Fruit fly (Drosophila melanogaster) whole organism, adult: ENCODE results near the gene CG18558.
A peak's percentile ranks its signal among the peaks of the same experiment; 100 is the strongest.

ENCODE experiments used
- CG11617 ChIP-seq: fragments of 200-800 bp; sonication (Bioruptor generic); optimal IDR thresholded peaks from 2 replicates; lab custom pipeline; 2017; ENCODE audit warnings: mild to moderate bottlenecking, missing biosample characterization, missing genetic modification reagents, missing genetic modification characterization
- CG12768 ChIP-seq: fragments of 200-800 bp; sonication (Bioruptor generic); optimal IDR thresholded peaks from 2 replicates; lab custom pipeline; 2017; ENCODE audit warnings: missing biosample characterization, missing genetic modification characterization, mild to moderate bottlenecking, moderate library complexity, missing genetic modification reagents
- CG14711 ChIP-seq: fragments of 200-800 bp; sonication (Bioruptor generic); optimal IDR thresholded peaks from 2 replicates; lab custom pipeline; 2018; ENCODE audit warnings: missing biosample characterization, mild to moderate bottlenecking, missing genetic modification characterization, moderate library complexity
- CG1620 ChIP-seq: fragments of 200-800 bp; sonication (Bioruptor generic); optimal IDR thresholded peaks from 2 replicates; lab custom pipeline; 2016; ENCODE audit warnings: missing biosample characterization, missing genetic modification characterization
- CG33017 ChIP-seq: fragments of 200-800 bp; sonication (Bioruptor generic); optimal IDR thresholded peaks from 2 replicates; lab custom pipeline; 2018; ENCODE audit warnings: missing biosample characterization, mild to moderate bottlenecking, missing genetic modification characterization, moderate library complexity
- CG5204 ChIP-seq: fragments of 200-800 bp; sonication (Bioruptor generic); optimal IDR thresholded peaks from 2 replicates; lab custom pipeline; 2016; ENCODE audit warnings: missing biosample characterization, missing genetic modification characterization
- CG7045 ChIP-seq: fragments of 200-800 bp; sonication (Bioruptor generic); optimal IDR thresholded peaks from 2 replicates; lab custom pipeline; 2017; ENCODE audit warnings: missing biosample characterization, mild to moderate bottlenecking, missing genetic modification characterization
- CG7101 ChIP-seq: fragments of 200-800 bp; sonication (Bioruptor generic); optimal IDR thresholded peaks from 2 replicates; lab custom pipeline; 2018; ENCODE audit warnings: missing biosample characterization, mild to moderate bottlenecking, missing genetic modification characterization, moderate library complexity
- Clk ChIP-seq: fragments of 200-800 bp; sonication (Bioruptor generic); optimal IDR thresholded peaks from 2 replicates; lab custom pipeline; 2017; ENCODE audit warnings: missing biosample characterization, missing genetic modification characterization
- Crg-1 ChIP-seq: fragments of 200-800 bp; sonication (Bioruptor generic); optimal IDR thresholded peaks from 2 replicates; lab custom pipeline; 2016; ENCODE audit warnings: missing biosample characterization, missing genetic modification characterization
- Hr96 ChIP-seq: fragments of 200-800 bp; sonication (Bioruptor generic); optimal IDR thresholded peaks from 2 replicates; lab custom pipeline; 2016; ENCODE audit warnings: missing biosample characterization, missing genetic modification characterization
- Mnt ChIP-seq: fragments of 200-800 bp; sonication (Bioruptor generic); optimal IDR thresholded peaks from 2 replicates; lab custom pipeline; 2016; ENCODE audit warnings: missing biosample characterization, mild to moderate bottlenecking, missing genetic modification characterization
- bab1 ChIP-seq: fragments of 200-800 bp; sonication (Bioruptor generic); optimal IDR thresholded peaks from 3 replicates; lab custom pipeline; 2019; ENCODE audit warnings: missing biosample characterization, mild to moderate bottlenecking, missing genetic modification characterization, moderate library complexity
- cic ChIP-seq: fragments of 200-800 bp; sonication (Bioruptor generic); optimal IDR thresholded peaks from 2 replicates; lab custom pipeline; 2017; ENCODE audit warnings: missing biosample characterization, mild to moderate bottlenecking, missing genetic modification characterization, moderate library complexity
- cnc ChIP-seq, 2 experiments: fragments of >200 bp; optimal IDR thresholded peaks; 2 replicates each; lab custom pipeline; 2017
- kay ChIP-seq: fragments of 200-800 bp; sonication (Bioruptor generic); peaks from one replicate; lab custom pipeline; 2016; ENCODE audit warnings: missing biosample characterization, missing genetic modification characterization, borderline replicate concordance
- ovo ChIP-seq: fragments of 200-800 bp; sonication (Bioruptor generic); optimal IDR thresholded peaks from 2 replicates; lab custom pipeline; 2016; ENCODE audit warnings: missing biosample characterization, missing genetic modification characterization
- pad ChIP-seq: fragments of 200-800 bp; sonication (Bioruptor generic); optimal IDR thresholded peaks from 3 replicates; lab custom pipeline; 2017; ENCODE audit warnings: missing biosample characterization, missing genetic modification characterization, mild to moderate bottlenecking, moderate library complexity, missing genetic modification reagents
- tj ChIP-seq: fragments of 200-800 bp; sonication (Bioruptor generic); optimal IDR thresholded peaks from 3 replicates; lab custom pipeline; 2017; ENCODE audit warnings: missing biosample characterization, mild to moderate bottlenecking, missing genetic modification characterization, moderate library complexity
- toe ChIP-seq: fragments of 200-800 bp; sonication (Bioruptor generic); optimal IDR thresholded peaks from 2 replicates; lab custom pipeline; 2016; ENCODE audit warnings: missing biosample characterization, missing genetic modification characterization

The CG18558 gene

dm6 chr2L:2861885-2862620, 17.7 kb upstream of the CG18558 start:
- TF ChIP-seq Crg-1 (GFP tag; lab: Kevin White, UChicago) (no peak), pad (GFP tag; lab: Kevin White, UChicago) (no peak), ovo (no peak), Clk (GFP tag; lab: Kevin White, UChicago) (no peak), tj (peak; percentile 70), CG33017 (tag; lab: Kevin White, UChicago) (peak; percentile 3), toe (GFP tag; lab: Kevin White, UChicago) (no peak), bab1 (GFP tag; lab: Kevin White, UChicago) (peak; percentile 9), CG7045 (GFP tag; lab: Kevin White, UChicago) (no peak), cnc (optimal IDR thresholded peaks at IDR 0.05; lab: Kevin White, UChicago) (no peak), CG1620 (GFP tag; lab: Kevin White, UChicago) (no peak), CG11617 (GFP tag; lab: Kevin White, UChicago) (no peak), kay (GFP tag; lab: Kevin White, UChicago) (peak; percentile 30), Mnt (peak; percentile 43), cic (peak; percentile 49), Hr96 (GFP tag; lab: Kevin White, UChicago) (no peak), CG12768 (no peak)

dm6 chr2L:2861140-2861884, 17.0 kb upstream of the CG18558 start:
- no peak for TF ChIP-seq CG1620 (GFP tag; lab: Kevin White, UChicago)
- no peak for TF ChIP-seq Clk (GFP tag; lab: Kevin White, UChicago)
- no peak for TF ChIP-seq Crg-1 (GFP tag; lab: Kevin White, UChicago)
- TF ChIP-seq CG14711: no peak
- TF ChIP-seq CG7101 (tag; lab: Kevin White, UChicago): no peak
- TF ChIP-seq Hr96 (GFP tag; lab: Kevin White, UChicago): no peak
- TF ChIP-seq CG12768: peak; percentile 61
- TF ChIP-seq ovo: no peak
- no peak for TF ChIP-seq tj
- no peak for TF ChIP-seq toe (GFP tag; lab: Kevin White, UChicago)
- TF ChIP-seq kay (GFP tag; lab: Kevin White, UChicago): peak; percentile 68
- no peak for TF ChIP-seq cnc (optimal IDR thresholded peaks at IDR 0.05; lab: Kevin White, UChicago)
- no peak for TF ChIP-seq Mnt
- TF ChIP-seq cic: peak; percentile 38

DNA sequence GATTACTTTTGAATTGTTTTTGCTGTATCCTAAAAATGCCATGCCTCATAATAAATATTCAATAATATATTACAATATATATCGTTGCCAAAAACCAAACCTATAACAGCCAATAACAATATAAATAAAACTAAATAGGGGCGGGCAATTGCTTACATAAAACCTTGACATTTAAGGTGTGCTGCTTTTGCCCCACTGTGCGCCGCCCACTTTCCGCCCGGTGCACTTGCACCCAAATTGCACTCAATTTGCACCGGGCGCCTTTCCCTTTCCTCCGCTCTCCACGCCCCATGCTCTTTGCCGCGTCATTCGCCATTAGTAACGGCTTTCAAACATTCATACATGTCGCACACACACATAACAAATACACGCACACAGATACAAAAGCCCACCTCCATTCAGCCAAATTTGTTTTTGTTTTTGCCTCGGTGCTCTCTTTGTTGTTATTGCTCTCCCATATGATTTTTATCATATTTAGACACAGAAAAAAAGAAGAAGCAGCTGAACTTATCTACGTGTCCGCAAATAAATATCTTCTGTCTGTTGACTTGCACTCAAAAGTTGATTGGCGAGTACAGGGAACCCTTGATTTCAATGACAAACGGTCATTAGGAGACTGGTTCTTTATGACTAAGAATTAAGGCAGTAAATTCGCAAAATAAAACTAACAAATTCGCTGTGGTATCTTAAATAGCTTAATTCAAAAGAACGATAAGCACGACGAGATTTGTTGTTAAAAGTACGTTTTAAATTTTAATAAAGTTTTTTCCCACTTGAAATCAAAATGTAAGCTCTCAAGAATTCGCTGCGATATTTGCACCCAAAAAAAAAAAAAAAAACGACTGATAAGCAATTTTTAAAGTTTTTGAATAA, 13.8 kb upstream of the CG18558 start:
- TF ChIP-seq cnc (optimal IDR thresholded peaks at IDR 0.05; lab: Kevin White, UChicago) (peak in 1 of 2 experiments; percentile 62), CG7045 (GFP tag; lab: Kevin White, UChicago) (peak; percentile 51), toe (GFP tag; lab: Kevin White, UChicago) (peak; percentile 1), CG33017 (tag; lab: Kevin White, UChicago) (no peak), Crg-1 (GFP tag; lab: Kevin White, UChicago) (peak; percentile 36), Clk (GFP tag; lab: Kevin White, UChicago) (no peak), kay (GFP tag; lab: Kevin White, UChicago) (peak; percentile 99), CG11617 (GFP tag; lab: Kevin White, UChicago) (peak; percentile 65), cic (peak; percentile 94), Hr96 (GFP tag; lab: Kevin White, UChicago) (peak; percentile 98), pad (GFP tag; lab: Kevin White, UChicago) (peak; percentile 30), Mnt (peak; percentile 18), CG14711 (peak; percentile 10), tj (peak; percentile 38), CG7101 (tag; lab: Kevin White, UChicago) (peak; percentile 15), CG1620 (GFP tag; lab: Kevin White, UChicago) (no peak), ovo (peak; percentile 89), bab1 (GFP tag; lab: Kevin White, UChicago) (no peak), CG12768 (peak; percentile 34), CG5204 (GFP tag; lab: Kevin White, UChicago) (peak; percentile 40)

DNA sequence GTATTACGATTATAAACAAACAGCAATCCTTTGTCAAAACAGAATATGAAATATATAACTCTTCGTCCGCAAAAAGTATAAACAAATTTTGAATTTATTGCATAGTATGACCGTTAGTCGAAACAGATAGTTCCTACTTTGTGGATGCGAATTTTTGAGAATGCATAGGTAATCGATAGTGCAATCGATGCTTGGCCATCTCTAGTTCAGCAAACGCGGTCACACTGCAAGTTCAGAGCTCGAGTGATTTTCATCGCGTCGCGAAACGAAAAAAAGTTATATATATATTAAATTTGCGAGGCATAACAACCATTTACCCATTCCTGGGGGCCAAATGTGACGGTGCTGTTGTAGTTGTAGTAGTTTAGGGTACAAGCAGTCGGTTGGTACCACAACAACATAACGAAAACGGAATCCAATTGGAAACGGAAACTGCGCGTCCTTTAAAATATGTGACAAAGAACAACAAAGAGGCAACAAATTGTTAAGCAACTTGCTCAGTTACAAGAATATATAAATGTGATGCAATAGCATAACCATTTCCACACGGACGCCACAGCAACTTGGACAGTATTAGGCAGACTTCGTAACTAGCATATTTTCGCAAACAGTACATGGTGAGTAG, 12.8 kb upstream of the CG18558 start, which contains the start of gene CG2991:
CG2991 (plus strand) TSS at position 205 of the 625 bp plus-strand sequence.
- TF ChIP-seq Hr96 (GFP tag; lab: Kevin White, UChicago): no peak
- no peak for TF ChIP-seq pad (GFP tag; lab: Kevin White, UChicago)
- TF ChIP-seq kay (GFP tag; lab: Kevin White, UChicago): no peak
- TF ChIP-seq Crg-1 (GFP tag; lab: Kevin White, UChicago): peak; percentile 15
- no peak for TF ChIP-seq tj
- peak; percentile 55 for TF ChIP-seq CG7101 (tag; lab: Kevin White, UChicago)
- TF ChIP-seq cic: peak; percentile 60
- TF ChIP-seq toe (GFP tag; lab: Kevin White, UChicago): no peak
- peak; percentile 61 for TF ChIP-seq Mnt
- no peak for TF ChIP-seq CG11617 (GFP tag; lab: Kevin White, UChicago)
- TF ChIP-seq bab1 (GFP tag; lab: Kevin White, UChicago): peak; percentile 77
- TF ChIP-seq CG12768: peak; percentile 14
- TF ChIP-seq cnc (optimal IDR thresholded peaks at IDR 0.05; lab: Kevin White, UChicago): no peak
- TF ChIP-seq CG5204 (GFP tag; lab: Kevin White, UChicago): no peak
- TF ChIP-seq CG14711: peak; percentile 46
- no peak for TF ChIP-seq ovo
- TF ChIP-seq Clk (GFP tag; lab: Kevin White, UChicago): no peak
- TF ChIP-seq CG7045 (GFP tag; lab: Kevin White, UChicago): no peak
- peak; percentile 58 for TF ChIP-seq CG1620 (GFP tag; lab: Kevin White, UChicago)
- TF ChIP-seq CG33017 (tag; lab: Kevin White, UChicago): no peak
